Fruit fly (Drosophila melanogaster): ENCODE results near the gene FoxK.

- TF ChIP-seq wdn (GFP tag; IDR thresholded peaks at IDR 0.05), result no peak
- no peak for TF ChIP-seq Elba2 (GFP tag; optimal IDR thresholded peaks at IDR 0.05)
- no peak for TF ChIP-seq vfl (GFP tag; optimal IDR thresholded peaks at IDR 0.05)
- TF ChIP-seq NfI (GFP tag; optimal IDR thresholded peaks at IDR 0.05), result no peak
- no peak for TF ChIP-seq Antp (GFP tag; optimal IDR thresholded peaks at IDR 0.05)
- TF ChIP-seq D19A (tag; optimal IDR thresholded peaks at IDR 0.05), result no peak
- TF ChIP-seq tup (GFP tag; optimal IDR thresholded peaks at IDR 0.05), result no peak
- no peak for TF ChIP-seq CG7556 (GFP tag; optimal IDR thresholded peaks at IDR 0.05)
Measured at dm6 chr3L:11155380-11155779, 34.8 kb upstream of the FoxK start.
